Fruit fly (Drosophila melanogaster): Measurements from ENCODE around the gene CG3982.

CG3982 gene

DNA sequence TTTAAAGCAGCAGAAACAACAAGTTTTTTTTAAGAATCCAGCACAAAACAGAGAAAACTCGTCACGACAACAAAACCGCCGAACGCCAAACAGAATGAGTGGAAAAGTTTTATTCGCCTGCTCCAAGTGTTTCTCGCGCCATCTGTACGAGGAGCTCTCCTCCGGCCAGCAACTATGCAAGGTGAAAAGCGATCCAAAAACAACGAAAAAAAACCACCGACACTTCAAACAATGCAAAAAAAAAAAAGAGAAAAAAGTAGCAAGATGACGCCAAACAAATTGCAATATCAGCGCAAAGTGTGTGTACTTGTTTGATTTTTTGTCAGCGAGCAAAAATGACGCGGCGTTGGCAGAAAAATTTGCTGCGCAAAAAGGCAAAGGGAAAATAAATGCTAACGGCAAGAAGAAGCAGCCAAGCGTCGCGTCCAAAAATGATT lies 49.7 kb downstream of the CG3982 start (continued):
- TF ChIP-seq CG13624 (GFP tag; optimal IDR thresholded peaks at IDR 0.05) (peak; percentile 44), nom (GFP tag; optimal IDR thresholded peaks at IDR 0.05) (peak; percentile 90), CG5953 (GFP tag; IDR thresholded peaks at IDR 0.05) (no peak), Ptx1 (GFP tag; IDR thresholded peaks at IDR 0.05) (no peak), gsb (GFP tag; IDR thresholded peaks at IDR 0.05) (no peak), CG9727 (GFP tag; optimal IDR thresholded peaks at IDR 0.05) (no peak), CG13296 (GFP tag; optimal IDR thresholded peaks at IDR 0.05) (no peak), trem (tag; optimal IDR thresholded peaks at IDR 0.05) (no peak)

DNA sequence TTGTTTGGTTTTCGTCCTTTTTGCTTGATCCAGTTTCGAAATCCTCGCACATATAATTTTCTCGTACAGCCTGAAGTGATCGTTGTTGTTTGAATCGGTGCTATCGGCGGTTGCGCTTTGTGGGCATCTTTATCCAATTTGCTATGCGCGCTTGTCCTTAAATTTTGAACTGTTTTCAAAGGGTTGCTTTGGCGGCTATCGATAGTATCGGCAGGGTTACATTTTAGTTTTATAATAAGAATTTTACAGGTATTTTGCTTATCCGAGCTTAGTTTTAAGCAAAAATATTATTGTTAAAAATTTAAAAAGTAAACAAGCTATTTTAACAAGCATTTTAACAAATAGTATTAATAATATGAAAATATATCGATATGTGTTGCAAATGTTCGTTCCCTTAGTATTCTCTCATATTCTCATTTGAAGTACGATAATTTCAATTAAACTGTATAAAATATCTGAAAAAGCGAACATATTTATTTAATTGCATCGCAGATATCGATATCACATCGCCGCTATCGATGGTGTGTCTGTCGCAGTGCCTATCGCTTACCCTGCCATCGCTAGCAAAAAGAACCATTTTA lies 50.2 kb downstream of the CG3982 start, which contains the start of the genes Klp67A and CG4452:
TSS of gene Klp67A (minus strand) at position 197 of the 581 bp plus-strand sequence.
TSS of gene CG4452 (plus strand) at position 528 of the 581 bp plus-strand sequence.
- TF ChIP-seq CG33213 (GFP tag; optimal IDR thresholded peaks at IDR 0.05) (no peak), CG4424 (GFP tag; optimal IDR thresholded peaks at IDR 0.05) (peak; percentile 50), prd (optimal IDR thresholded peaks at IDR 0.05) (no peak), prd (GFP tag; IDR thresholded peaks at IDR 0.05) (0 out of 3 replicates have a peak, but pooled peaks have one; percentile 44), yki (optimal IDR thresholded peaks at IDR 0.05) (no peak), Fer2 (tag; optimal IDR thresholded peaks at IDR 0.05) (no peak), CG10979 (tag; optimal IDR thresholded peaks at IDR 0.05) (peak; percentile 22), HLH4C (GFP tag; IDR thresholded peaks at IDR 0.05; ENCODE audit: partially characterized antibody) (peak; percentile 92), tup (GFP tag; optimal IDR thresholded peaks at IDR 0.05) (no peak), zfh1 (GFP tag; IDR thresholded peaks at IDR 0.05) (0 out of 3 replicates have a peak, but pooled peaks have one; percentile 18), slbo (GFP tag; IDR thresholded peaks at IDR 0.05) (peak; percentile 50; the same call in 1 of the 2 replicates), lilli (GFP tag; optimal IDR thresholded peaks at IDR 0.05) (peak; percentile 58), chif (GFP tag; optimal IDR thresholded peaks at IDR 0.05) (peak in 1 of 2 experiments; percentile 15), bsh (GFP tag; optimal IDR thresholded peaks at IDR 0.05) (peak in 1 of 2 experiments; percentile 23), CG14050 (GFP tag; IDR thresholded peaks at IDR 0.05) (0 out of 3 replicates have a peak, but pooled peaks have one; percentile 9), CG4707 (GFP tag; optimal IDR thresholded peaks at IDR 0.05) (no peak), CG2116 (GFP tag; optimal IDR thresholded peaks at IDR 0.05) (peak; percentile 100), eve (GFP tag; optimal IDR thresholded peaks at IDR 0.05) (no peak), Hr3 (GFP tag; optimal IDR thresholded peaks at IDR 0.05) (peak; percentile 43), mld (GFP tag; IDR thresholded peaks at IDR 0.05; ENCODE audit: partially characterized antibody) (peak; percentile 71), CG4404 (GFP tag; IDR thresholded peaks at IDR 0.05) (peak; percentile 30; the same call in 1 of the 2 replicates), CG9817 (tag; optimal IDR thresholded peaks at IDR 0.05) (peak; percentile 43), CG10654 (GFP tag; optimal IDR thresholded peaks at IDR 0.05) (peak; percentile 20), Nf-YB (GFP tag; optimal IDR thresholded peaks at IDR 0.05) (no peak), Dref (GFP tag; IDR thresholded peaks at IDR 0.05) (peak; percentile 74), ro (GFP tag; IDR thresholded peaks at IDR 0.05) (no peak), Lpt (GFP tag; optimal IDR thresholded peaks at IDR 0.05) (no peak), Sox100B (GFP tag; optimal IDR thresholded peaks at IDR 0.05) (no peak), Nf-YC (tag; optimal IDR thresholded peaks at IDR 0.05) (peak; percentile 59), Opbp (GFP tag; IDR thresholded peaks at IDR 0.05; ENCODE audit: partially characterized antibody) (peak; percentile 85), E2f2 (GFP tag; IDR thresholded peaks at IDR 0.05) (peak; percentile 69; the same call in 1 of the 2 replicates), ken (GFP tag; IDR thresholded peaks at IDR 0.05) (0 out of 3 replicates have a peak, but pooled peaks have one; percentile 5), PHDP (tag; optimal IDR thresholded peaks at IDR 0.05) (peak; percentile 47), sens-2 (GFP tag; IDR thresholded peaks at IDR 0.05) (no peak), fd96Cb (tag; optimal IDR thresholded peaks at IDR 0.05) (no peak), Taf1 (GFP tag; IDR thresholded peaks at IDR 0.05) (no peak), Six4 (GFP tag; optimal IDR thresholded peaks at IDR 0.05) (no peak), Scr (GFP tag; IDR thresholded peaks at IDR 0.05; ENCODE audit: partially characterized antibody) (peak; percentile 97), CG16815 (GFP tag; optimal IDR thresholded peaks at IDR 0.05) (no peak), zfh2 (GFP tag; optimal IDR thresholded peaks at IDR 0.05) (peak; percentile 25), lola (GFP tag; optimal IDR thresholded peaks at IDR 0.05) (peak in 1 of 3 experiments; percentile 56)

Data from whole organism, embryonic.